Fruit fly (Drosophila melanogaster) whole organism, prepupa: ENCODE results near the gene CG12224.
"Not testable (repeated sequence)": the region's sequence is repeated elsewhere in the genome, so short reads cannot be mapped to it uniquely, and the experiment has no call there.

Experiments used
- Blimp-1 ChIP-seq: fragments of 200-800 bp; sonication (Bioruptor generic); optimal IDR thresholded peaks from 3 replicates; lab custom pipeline; 2017; ENCODE audit warnings: missing biosample characterization, missing genetic modification characterization, mild to moderate bottlenecking, moderate library complexity, missing genetic modification reagents
- CG10631 ChIP-seq: fragments of 200-800 bp; sonication (Bioruptor generic); optimal IDR thresholded peaks from 2 replicates; lab custom pipeline; 2016; ENCODE audit warnings: missing biosample characterization, missing genetic modification characterization
- CG10669 ChIP-seq: fragments of 200-800 bp; sonication (Bioruptor generic); optimal IDR thresholded peaks from 3 replicates; lab custom pipeline; 2018; ENCODE audit warnings: missing biosample characterization, mild to moderate bottlenecking, missing genetic modification characterization, moderate library complexity
- CG11294 ChIP-seq: fragments of 200-800 bp; sonication (Bioruptor generic); IDR thresholded peaks from 2 replicates; pipeline ENCODE4 v1.3.6; 2022; ENCODE audit warnings: missing biosample characterization, missing genetic modification characterization
- CG11762 ChIP-seq: fragments of 200-800 bp; sonication (Bioruptor generic); optimal IDR thresholded peaks from 3 replicates; lab custom pipeline; 2016; ENCODE audit warnings: missing biosample characterization, missing genetic modification characterization; ENCODE audit not compliant: insufficient read depth
- CG11902 ChIP-seq: fragments of 200-800 bp; sonication (Bioruptor generic); optimal IDR thresholded peaks from 3 replicates; lab custom pipeline; 2016; ENCODE audit warnings: missing biosample characterization, missing genetic modification characterization
- CG15336 ChIP-seq: fragments of 200-800 bp; sonication (Bioruptor generic); IDR thresholded peaks from 2 replicates; pipeline ENCODE4 v1.3.6; 2022; ENCODE audit warnings: missing biosample characterization, missing genetic modification characterization
- CG1621 ChIP-seq: fragments of 200-800 bp; sonication (Bioruptor generic); optimal IDR thresholded peaks from 3 replicates; lab custom pipeline; 2018; ENCODE audit warnings: missing biosample characterization, mild to moderate bottlenecking, missing genetic modification characterization
- CG3032 ChIP-seq: fragments of 200-800 bp; optimal IDR thresholded peaks from 2 replicates; lab custom pipeline; 2019; ENCODE audit warnings: missing biosample characterization, mild to moderate bottlenecking, missing genetic modification characterization, moderate library complexity
- CG32006 ChIP-seq: fragments of 200-800 bp; sonication (Bioruptor generic); optimal IDR thresholded peaks from 3 replicates; lab custom pipeline; 2017; ENCODE audit warnings: missing biosample characterization, mild to moderate bottlenecking, missing genetic modification characterization
- CG4318 ChIP-seq: fragments of 200-800 bp; sonication (Bioruptor generic); optimal IDR thresholded peaks from 3 replicates; lab custom pipeline; 2017; ENCODE audit warnings: missing biosample characterization, mild to moderate bottlenecking, missing genetic modification characterization
- CG6163 ChIP-seq: fragments of 200-800 bp; sonication (Bioruptor generic); IDR thresholded peaks from 3 replicates; pipeline ENCODE4 v1.3.6; 2022; ENCODE audit warnings: missing biosample characterization, missing genetic modification characterization
- CG6276 ChIP-seq: fragments of 200-800 bp; sonication (Bioruptor generic); optimal IDR thresholded peaks from 2 replicates; lab custom pipeline; 2017; ENCODE audit warnings: missing biosample characterization, mild to moderate bottlenecking, missing genetic modification characterization
- CG6792 ChIP-seq: fragments of 200-800 bp; sonication (Bioruptor generic); optimal IDR thresholded peaks from 3 replicates; lab custom pipeline; 2016; ENCODE audit warnings: missing biosample characterization, missing genetic modification characterization
- CG7368 ChIP-seq: fragments of 200-800 bp; sonication (Bioruptor generic); optimal IDR thresholded peaks from 3 replicates; lab custom pipeline; 2016; ENCODE audit warnings: missing biosample characterization, missing genetic modification characterization
- CG8119 ChIP-seq: fragments of 200-800 bp; sonication (Bioruptor generic); IDR thresholded peaks from 3 replicates; pipeline ENCODE4 v1.3.6; 2022; ENCODE audit warnings: missing biosample characterization, missing genetic modification characterization
- CG8319 ChIP-seq: fragments of 200-800 bp; sonication (Bioruptor generic); optimal IDR thresholded peaks from 3 replicates; lab custom pipeline; 2016; ENCODE audit warnings: missing biosample characterization, missing genetic modification characterization
- Eip75B ChIP-seq: fragments of 200-800 bp; sonication (Bioruptor generic); optimal IDR thresholded peaks from 3 replicates; lab custom pipeline; 2016; ENCODE audit warnings: missing biosample characterization, missing genetic modification characterization
- Eip78C ChIP-seq: fragments of 200-800 bp; sonication (Bioruptor generic); peaks from one replicate; lab custom pipeline; 2016; ENCODE audit warnings: missing biosample characterization, missing genetic modification characterization
- Eip93F ChIP-seq: fragments of 200-800 bp; sonication (Bioruptor generic); optimal IDR thresholded peaks from 2 replicates; lab custom pipeline; 2016; ENCODE audit warnings: missing biosample characterization, mild to moderate bottlenecking, missing genetic modification characterization
- Ets21C ChIP-seq: fragments of 200-800 bp; sonication (Bioruptor generic); optimal IDR thresholded peaks from 3 replicates; lab custom pipeline; 2016; ENCODE audit warnings: missing biosample characterization, missing genetic modification characterization
- Hr38 ChIP-seq: sonication (Bioruptor generic); optimal IDR thresholded peaks from 2 replicates; lab custom pipeline; 2016; ENCODE audit warnings: missing biosample characterization, missing genetic modification characterization
- Hr39 ChIP-seq: fragments of 200-800 bp; sonication (Bioruptor generic); optimal IDR thresholded peaks from 2 replicates; lab custom pipeline; 2016; ENCODE audit warnings: missing biosample characterization, missing genetic modification characterization
- Hr4 ChIP-seq: fragments of 200-800 bp; sonication (Bioruptor generic); optimal IDR thresholded peaks from 3 replicates; lab custom pipeline; 2016; ENCODE audit warnings: missing biosample characterization, missing genetic modification characterization
- Lpt ChIP-seq: fragments of 200-800 bp; sonication (Bioruptor generic); optimal IDR thresholded peaks from 3 replicates; lab custom pipeline; 2016; ENCODE audit warnings: missing biosample characterization, missing genetic modification characterization
- OdsH ChIP-seq: fragments of 200-800 bp; sonication (Bioruptor generic); optimal IDR thresholded peaks from 3 replicates; lab custom pipeline; 2016; ENCODE audit warnings: missing biosample characterization, missing genetic modification characterization
- Smox ChIP-seq: fragments of 200-800 bp; sonication (Bioruptor generic); optimal IDR thresholded peaks from 3 replicates; lab custom pipeline; 2016; ENCODE audit warnings: missing biosample characterization, missing genetic modification characterization
- Sox14 ChIP-seq: fragments of 200-800 bp; sonication (Bioruptor generic); optimal IDR thresholded peaks from 3 replicates; lab custom pipeline; 2016; ENCODE audit warnings: missing biosample characterization, missing genetic modification characterization
- Sox15 ChIP-seq: fragments of 200-800 bp; sonication (Bioruptor generic); optimal IDR thresholded peaks from 3 replicates; lab custom pipeline; 2016; ENCODE audit warnings: missing biosample characterization, missing genetic modification characterization
- acj6 ChIP-seq: fragments of 200-800 bp; sonication (Bioruptor generic); optimal IDR thresholded peaks from 3 replicates; lab custom pipeline; 2016; ENCODE audit warnings: missing biosample characterization, missing genetic modification characterization
- cyc ChIP-seq: fragments of 200-800 bp; sonication (Bioruptor generic); optimal IDR thresholded peaks from 3 replicates; lab custom pipeline; 2016; ENCODE audit warnings: missing biosample characterization, missing genetic modification characterization
- dsx ChIP-seq: fragments of 200-800 bp; optimal IDR thresholded peaks from 3 replicates; lab custom pipeline; 2019; ENCODE audit warnings: missing biosample characterization, mild to moderate bottlenecking, missing genetic modification characterization, moderate library complexity; ENCODE audit not compliant: poor library complexity, severe bottlenecking
- eg ChIP-seq: fragments of 200-800 bp; sonication (Bioruptor generic); IDR thresholded peaks from 3 replicates; pipeline ENCODE4 v1.3.6; 2022; ENCODE audit warnings: missing biosample characterization, missing genetic modification characterization
- esn ChIP-seq: fragments of 200-800 bp; sonication (Bioruptor generic); optimal IDR thresholded peaks from 2 replicates; lab custom pipeline; 2016; ENCODE audit warnings: missing biosample characterization, mild to moderate bottlenecking, missing genetic modification characterization, moderate library complexity
- fd59A ChIP-seq: fragments of 200-800 bp; sonication (Bioruptor generic); optimal IDR thresholded peaks from 2 replicates; lab custom pipeline; 2017; ENCODE audit warnings: missing biosample characterization, mild to moderate bottlenecking, missing genetic modification characterization, missing genetic modification reagents
- fd85E ChIP-seq: fragments of 200-800 bp; sonication (Bioruptor generic); optimal IDR thresholded peaks from 3 replicates; lab custom pipeline; 2016; ENCODE audit warnings: missing biosample characterization, missing genetic modification characterization
- lz ChIP-seq: fragments of 200-800 bp; sonication (Bioruptor generic); optimal IDR thresholded peaks from 3 replicates; lab custom pipeline; 2016; ENCODE audit warnings: missing biosample characterization, missing genetic modification characterization
- net ChIP-seq: fragments of 200-800 bp; sonication (Bioruptor generic); optimal IDR thresholded peaks from 3 replicates; lab custom pipeline; 2016; ENCODE audit warnings: missing biosample characterization, missing genetic modification characterization
- pdm3 ChIP-seq: fragments of 200-800 bp; sonication (Bioruptor generic); optimal IDR thresholded peaks from 3 replicates; lab custom pipeline; 2016; ENCODE audit warnings: missing biosample characterization, missing genetic modification characterization
- ss ChIP-seq, 2 experiments: fragments of 200-800 bp; sonication (Bioruptor generic); optimal IDR thresholded peaks; 2 replicates in 1 of 2; 3 replicates in 1 of 2; lab custom pipeline; 2017 to 2018; ENCODE audit warnings: mild to moderate bottlenecking in 2 of 2, missing biosample characterization in 2 of 2, missing genetic modification characterization in 2 of 2, moderate library complexity in 1 of 2
- topi ChIP-seq: fragments of 200-800 bp; sonication (Bioruptor generic); optimal IDR thresholded peaks from 3 replicates; lab custom pipeline; 2016; ENCODE audit warnings: missing biosample characterization, missing genetic modification characterization

Gene CG12224

dm6 chr3R:11962739-11963214 lies 19.1 kb downstream of the CG12224 start, which contains the start of the genes CG3281 and aurA (continued):
- TF ChIP-seq fd85E (GFP tag; lab: Kevin White, UChicago) = no peak
- TF ChIP-seq CG11902 (GFP tag; lab: Kevin White, UChicago) = peak; percentile 51
- no peak for TF ChIP-seq Blimp-1
- peak; percentile 85 for TF ChIP-seq Eip78C (GFP tag; lab: Kevin White, UChicago)
- TF ChIP-seq Sox14 (GFP tag; lab: Kevin White, UChicago) = peak; percentile 75
- TF ChIP-seq net (GFP tag; lab: Kevin White, UChicago) = no peak
- TF ChIP-seq CG6163 (GFP tag; lab: Robert Waterston, UW) = no peak; the same call in 2 of the 3 replicates
- TF ChIP-seq esn (GFP tag; lab: Kevin White, UChicago) = peak; percentile 83
- peak; percentile 74 for TF ChIP-seq Eip75B (GFP tag; lab: Kevin White, UChicago)
- TF ChIP-seq CG32006 (GFP tag; lab: Kevin White, UChicago) = peak; percentile 57
- TF ChIP-seq Smox (GFP tag; lab: Kevin White, UChicago) = no peak
- TF ChIP-seq CG8119 = 0 out of 3 replicates have a peak, but pooled peaks have one; percentile 21
- TF ChIP-seq eg (GFP tag; lab: Robert Waterston, UW) = no peak
- peak; percentile 68 for TF ChIP-seq Sox15
- TF ChIP-seq Lpt (GFP tag; lab: Kevin White, UChicago) = peak; percentile 41
- TF ChIP-seq CG4318 (GFP tag; lab: Kevin White, UChicago) = no peak
- peak; percentile 80 for TF ChIP-seq Hr39 (GFP tag; lab: Kevin White, UChicago)
- peak; percentile 51 for TF ChIP-seq CG8319 (GFP tag; lab: Kevin White, UChicago)
- TF ChIP-seq topi = peak; percentile 74
- peak; percentile 37 for TF ChIP-seq CG11762 (GFP tag; lab: Kevin White, UChicago)
- TF ChIP-seq pdm3 (GFP tag; lab: Kevin White, UChicago) = no peak
- no peak for TF ChIP-seq CG6276
- peak; percentile 75 for TF ChIP-seq CG3032

dm6 chr3R:11958235-11958634 lies 23.6 kb downstream of the CG12224 start, which contains the start of gene Hsp70Ab:
Hsp70Ab (plus strand) TSS chr3R:11958535.
- not testable (repeated sequence) for TF ChIP-seq Hr38, Ets21C, pdm3 (GFP tag; lab: Kevin White, UChicago)
- TF ChIP-seq, all 60 proteins: peak for 0; not testable (repeated sequence) for 60

- TF ChIP-seq CG7368 (no peak), ss (GFP tag; optimal IDR thresholded peaks at IDR 0.05; lab: Kevin White, UChicago) (no peak), CG8119 (no peak), Eip93F (GFP tag; lab: Kevin White, UChicago) (no peak), CG15336 (GFP tag; lab: Robert Waterston, UW) (no peak), CG6792 (no peak), CG8319 (GFP tag; lab: Kevin White, UChicago) (no peak), Hr38 (GFP tag; lab: Kevin White, UChicago) (no peak)
Observed at dm6 chr3R:11957388-11957787, 24.5 kb downstream of the CG12224 start.

- TF ChIP-seq CG10631; CG3032; OdsH (GFP tag; lab: Kevin White, UChicago): not testable (repeated sequence)
Observed at dm6 chr3R:11956444-11956843, 25.4 kb downstream of the CG12224 start, which contains the start of gene Hsp70Aa. Hsp70Aa (minus strand) TSS chr3R:11956544.

- TF ChIP-seq Eip78C (GFP tag; lab: Kevin White, UChicago) (no peak), lz (GFP tag; lab: Kevin White, UChicago) (peak; percentile 4), fd85E (GFP tag; lab: Kevin White, UChicago) (no peak), ss (GFP tag; optimal IDR thresholded peaks at IDR 0.05; lab: Kevin White, UChicago) (peak in 1 of 2 experiments; percentile 15), fd59A (GFP tag; lab: Kevin White, UChicago) (no peak), dsx (GFP tag; lab: Kevin White, UChicago) (no peak), esn (GFP tag; lab: Kevin White, UChicago) (peak; percentile 25), CG10669 (GFP tag; lab: Kevin White, UChicago) (no peak), acj6 (peak; percentile 8), CG10631 (no peak), CG8319 (GFP tag; lab: Kevin White, UChicago) (no peak), Hr4 (GFP tag; lab: Kevin White, UChicago) (peak; percentile 43), CG11294 (GFP tag; lab: Robert Waterston, UW) (no peak), Eip93F (GFP tag; lab: Kevin White, UChicago) (no peak), Eip75B (GFP tag; lab: Kevin White, UChicago) (no peak), CG1621 (no peak), OdsH (GFP tag; lab: Kevin White, UChicago) (peak; percentile 9), CG6792 (no peak), Sox15 (no peak), cyc (GFP tag; lab: Kevin White, UChicago) (no peak), pdm3 (GFP tag; lab: Kevin White, UChicago) (peak; percentile 13)
Observed at dm6 chr3R:11949387-11950029, 32.4 kb downstream of the CG12224 start, which contains the start of gene CG31211. CG31211 (plus strand) TSS chr3R:11949680.
